Fruit fly (Drosophila melanogaster) whole organism, adult: Measurements from ENCODE around the gene Pura.

Experiments
- CG11617 ChIP-seq: fragments of 200-800 bp; sonication (Bioruptor generic); optimal IDR thresholded peaks from 2 replicates; lab custom pipeline; 2017; ENCODE audit warnings: mild to moderate bottlenecking, missing biosample characterization, missing genetic modification reagents, missing genetic modification characterization
- CG33017 ChIP-seq: fragments of 200-800 bp; sonication (Bioruptor generic); optimal IDR thresholded peaks from 2 replicates; lab custom pipeline; 2018; ENCODE audit warnings: missing biosample characterization, mild to moderate bottlenecking, missing genetic modification characterization, moderate library complexity
- CG5204 ChIP-seq: fragments of 200-800 bp; sonication (Bioruptor generic); optimal IDR thresholded peaks from 2 replicates; lab custom pipeline; 2016; ENCODE audit warnings: missing biosample characterization, missing genetic modification characterization
- CG7101 ChIP-seq: fragments of 200-800 bp; sonication (Bioruptor generic); optimal IDR thresholded peaks from 2 replicates; lab custom pipeline; 2018; ENCODE audit warnings: missing biosample characterization, mild to moderate bottlenecking, missing genetic modification characterization, moderate library complexity
- Clk ChIP-seq: fragments of 200-800 bp; sonication (Bioruptor generic); optimal IDR thresholded peaks from 2 replicates; lab custom pipeline; 2017; ENCODE audit warnings: missing biosample characterization, missing genetic modification characterization
- Hr96 ChIP-seq: fragments of 200-800 bp; sonication (Bioruptor generic); optimal IDR thresholded peaks from 2 replicates; lab custom pipeline; 2016; ENCODE audit warnings: missing biosample characterization, missing genetic modification characterization
- bab1 ChIP-seq: fragments of 200-800 bp; sonication (Bioruptor generic); optimal IDR thresholded peaks from 3 replicates; lab custom pipeline; 2019; ENCODE audit warnings: missing biosample characterization, mild to moderate bottlenecking, missing genetic modification characterization, moderate library complexity
- cnc ChIP-seq, 2 experiments: fragments of >200 bp; optimal IDR thresholded peaks; 2 replicates each; lab custom pipeline; 2017
- kay ChIP-seq: fragments of 200-800 bp; sonication (Bioruptor generic); peaks from one replicate; lab custom pipeline; 2016; ENCODE audit warnings: missing biosample characterization, missing genetic modification characterization, borderline replicate concordance
- ovo ChIP-seq: fragments of 200-800 bp; sonication (Bioruptor generic); optimal IDR thresholded peaks from 2 replicates; lab custom pipeline; 2016; ENCODE audit warnings: missing biosample characterization, missing genetic modification characterization
- pad ChIP-seq: fragments of 200-800 bp; sonication (Bioruptor generic); optimal IDR thresholded peaks from 3 replicates; lab custom pipeline; 2017; ENCODE audit warnings: missing biosample characterization, missing genetic modification characterization, mild to moderate bottlenecking, moderate library complexity, missing genetic modification reagents

- no peak for TF ChIP-seq Clk (GFP tag; lab: Kevin White, UChicago)
- TF ChIP-seq CG33017 (tag; lab: Kevin White, UChicago): no peak
- no peak for TF ChIP-seq ovo
- no peak for TF ChIP-seq Hr96 (GFP tag; lab: Kevin White, UChicago)
- no peak for TF ChIP-seq kay (GFP tag; lab: Kevin White, UChicago)
- TF ChIP-seq bab1 (GFP tag; lab: Kevin White, UChicago): no peak
- TF ChIP-seq pad (GFP tag; lab: Kevin White, UChicago): no peak
- TF ChIP-seq CG7101 (tag; lab: Kevin White, UChicago): no peak
- TF ChIP-seq CG11617 (GFP tag; lab: Kevin White, UChicago): no peak
- no peak for TF ChIP-seq CG5204
- no peak for TF ChIP-seq cnc (optimal IDR thresholded peaks at IDR 0.05; lab: Kevin White, UChicago)
These were observed 19.9 kb upstream of the Pura start for dm6 chr3L:7572948-7573347.
